Worm (Caenorhabditis elegans): ENCODE results near the gene tni-4.
"Not testable (repeated sequence)": the region's sequence is repeated elsewhere in the genome, so short reads cannot be mapped to it uniquely, and the experiment has no call there.

Gene tni-4

ce11 chrIV:5204573-5204972 lies at the start of gene tni-4:
Gene tni-4 (plus strand): TSS chrIV:5204591.
- TF ChIP-seq unc-62 (GFP tag; optimal IDR thresholded peaks at IDR 0.05) (no peak), lsy-2 (tag; optimal IDR thresholded peaks at IDR 0.05) (no peak), lin-13 (tag; optimal IDR thresholded peaks at IDR 0.05) (no peak), ztf-11 (tag; optimal IDR thresholded peaks at IDR 0.05) (no peak), bed-3 (GFP tag; optimal IDR thresholded peaks at IDR 0.05) (no peak), unc-120 (tag; optimal IDR thresholded peaks at IDR 0.05; ENCODE audit: poor library complexity, severe bottlenecking) (no peak), unc-39 (tag; optimal IDR thresholded peaks at IDR 0.05) (no peak), lin-32 (GFP tag; optimal IDR thresholded peaks at IDR 0.05) (no peak), blmp-1 (tag; optimal IDR thresholded peaks at IDR 0.05) (no peak), hlh-1 (tag; optimal IDR thresholded peaks at IDR 0.05) (no peak), nhr-28 (tag; optimal IDR thresholded peaks at IDR 0.05) (no peak), elt-3 (tag; optimal IDR thresholded peaks at IDR 0.05) (no peak), ceh-83 (GFP tag; optimal IDR thresholded peaks at IDR 0.05) (no peak), ceh-43 (GFP tag; optimal IDR thresholded peaks at IDR 0.05) (no peak), flh-1 (GFP tag; optimal IDR thresholded peaks at IDR 0.05) (no peak), sptf-1 (tag; optimal IDR thresholded peaks at IDR 0.05) (no peak), zip-8 (tag; optimal IDR thresholded peaks at IDR 0.05) (no peak), ceh-39 (tag; optimal IDR thresholded peaks at IDR 0.05) (no peak), snpc-4 (tag; optimal IDR thresholded peaks at IDR 0.05) (no peak), nhr-2 (tag; optimal IDR thresholded peaks at IDR 0.05) (no peak)

- TF ChIP-seq elt-3 (tag; optimal IDR thresholded peaks at IDR 0.05): no peak
- TF ChIP-seq ceh-83 (GFP tag; optimal IDR thresholded peaks at IDR 0.05): no peak
- TF ChIP-seq flh-1 (GFP tag; optimal IDR thresholded peaks at IDR 0.05): no peak
- TF ChIP-seq unc-62 (GFP tag; optimal IDR thresholded peaks at IDR 0.05): no peak
- peak; percentile 58 for TF ChIP-seq zip-8 (tag; optimal IDR thresholded peaks at IDR 0.05)
Measured at ce11 chrIV:5157226-5157625, 47.2 kb upstream of the tni-4 start, which contains the start of gene C24D10.49. Gene C24D10.49 (minus strand): TSS chrIV:5157326.

- no peak for TF ChIP-seq lin-32 (GFP tag; optimal IDR thresholded peaks at IDR 0.05)
- no peak for TF ChIP-seq ceh-83 (GFP tag; optimal IDR thresholded peaks at IDR 0.05)
- TF ChIP-seq ces-1 (GFP tag; optimal IDR thresholded peaks at IDR 0.05): peak; percentile 22
- peak; percentile 37 for TF ChIP-seq elt-1 (tag; optimal IDR thresholded peaks at IDR 0.05; ENCODE audit: borderline replicate concordance, insufficient read depth)
- TF ChIP-seq mep-1 (tag; optimal IDR thresholded peaks at IDR 0.05): no peak
- no peak for TF ChIP-seq ceh-43 (GFP tag; optimal IDR thresholded peaks at IDR 0.05)
Measured at ce11 chrIV:5160171-5160570, 44.2 kb upstream of the tni-4 start, which contains the start of the genes C24D10.6 and C24D10.4. Gene C24D10.6 (minus strand): TSS chrIV:5160248. Gene C24D10.4 (plus strand): TSS chrIV:5160522.

DNA sequence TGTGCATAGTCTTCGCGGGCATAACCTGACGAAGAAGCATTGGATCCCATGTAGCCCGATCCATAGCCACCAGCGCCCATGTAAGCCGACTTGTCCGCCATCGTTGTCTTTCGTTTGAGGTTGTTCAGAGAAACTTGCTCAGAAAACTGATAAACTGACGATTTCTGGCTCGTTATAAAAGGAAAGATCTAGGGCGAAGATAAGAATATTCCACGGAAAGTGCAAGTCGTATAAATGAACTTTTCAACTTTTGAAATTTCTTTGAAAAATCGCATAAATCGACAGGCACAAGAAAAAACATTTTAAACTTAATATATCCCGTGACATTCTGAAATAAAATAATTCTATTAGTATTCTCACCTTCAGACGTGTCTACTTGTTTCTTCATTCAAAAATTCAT lies 41.5 kb upstream of the tni-4 start, which contains the start of the genes nspd-3 and C24D10.2:
TSS of gene nspd-3 (minus strand) at position 101 of the 400 bp plus-strand sequence.
TSS of gene C24D10.2 (plus strand) at position 399 of the 400 bp plus-strand sequence.
- not testable (repeated sequence) for TF ChIP-seq bed-3 (GFP tag; optimal IDR thresholded peaks at IDR 0.05); ces-1 (GFP tag; optimal IDR thresholded peaks at IDR 0.05); lin-13 (tag; optimal IDR thresholded peaks at IDR 0.05)

- TF ChIP-seq nhr-28, mls-2, nhr-12 (tag; optimal IDR thresholded peaks at IDR 0.05): not testable (repeated sequence)
Measured at ce11 chrIV:5165626-5166025, 38.8 kb upstream of the tni-4 start, which contains the start of gene nspd-6. Gene nspd-6 (minus strand): TSS chrIV:5165726.

DNA sequence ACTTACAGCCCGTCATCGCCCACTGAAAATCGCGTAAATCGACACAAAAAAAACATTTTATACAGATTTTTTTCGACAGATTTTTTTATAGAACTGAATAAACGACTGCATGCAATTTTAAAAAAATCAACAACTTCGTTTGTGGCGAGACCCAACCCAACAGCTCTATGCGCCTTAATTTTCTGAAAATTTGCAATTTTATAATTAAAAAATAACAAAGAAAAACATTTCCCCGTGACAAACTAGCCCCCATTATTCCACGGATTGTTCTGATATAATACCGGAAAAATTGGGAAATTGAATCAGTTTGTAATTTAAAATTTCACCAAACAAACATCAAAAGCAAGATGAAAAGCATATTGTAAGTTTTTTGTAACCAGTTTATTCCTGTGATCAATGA lies 38.4 kb upstream of the tni-4 start, which contains the start of gene ptp-5.1:
TSS of gene ptp-5.1 (plus strand) at position 301 of the 400 bp plus-strand sequence.
- no peak for TF ChIP-seq nhr-28 (tag; optimal IDR thresholded peaks at IDR 0.05)
- no peak for TF ChIP-seq mab-5 (tag; optimal IDR thresholded peaks at IDR 0.05)
- no peak for TF ChIP-seq cnd-1 (tag; optimal IDR thresholded peaks at IDR 0.05)
- TF ChIP-seq mep-1 (tag; optimal IDR thresholded peaks at IDR 0.05): no peak
- TF ChIP-seq ztf-11 (tag; optimal IDR thresholded peaks at IDR 0.05): no peak
- no peak for TF ChIP-seq zip-8 (tag; optimal IDR thresholded peaks at IDR 0.05)
- no peak for TF ChIP-seq bed-3 (GFP tag; optimal IDR thresholded peaks at IDR 0.05)
- TF ChIP-seq lin-13 (tag; optimal IDR thresholded peaks at IDR 0.05): no peak
- TF ChIP-seq elt-1 (tag; optimal IDR thresholded peaks at IDR 0.05; ENCODE audit: borderline replicate concordance, insufficient read depth): no peak
- no peak for TF ChIP-seq ces-1 (GFP tag; optimal IDR thresholded peaks at IDR 0.05)
- no peak for TF ChIP-seq ceh-83 (GFP tag; optimal IDR thresholded peaks at IDR 0.05)
- TF ChIP-seq mls-2 (tag; optimal IDR thresholded peaks at IDR 0.05): no peak
- no peak for TF ChIP-seq snpc-4 (tag; optimal IDR thresholded peaks at IDR 0.05)
- no peak for TF ChIP-seq ceh-43 (GFP tag; optimal IDR thresholded peaks at IDR 0.05)
- no peak for TF ChIP-seq sptf-1 (tag; optimal IDR thresholded peaks at IDR 0.05)
- no peak for TF ChIP-seq drap-1 (GFP tag; optimal IDR thresholded peaks at IDR 0.05)
- TF ChIP-seq lsy-2 (tag; optimal IDR thresholded peaks at IDR 0.05): no peak
- no peak for TF ChIP-seq flh-1 (GFP tag; optimal IDR thresholded peaks at IDR 0.05)
- TF ChIP-seq tbx-8 (GFP tag; optimal IDR thresholded peaks at IDR 0.05): no peak

Data from whole organism, mixed stage, embryonic.